Worm (Caenorhabditis elegans) whole organism, L4/young adult: ENCODE results near the gene str-121.

Source experiments
- W03F9.2 ChIP-seq: fragments of 150-350 bp; optimal IDR thresholded peaks from 2 replicates; lab custom pipeline; 2014; ENCODE audit warnings: missing biosample characterization, missing genetic modification characterization
- him-1 ChIP-seq: sonication (generic microtip); optimal IDR thresholded peaks from 2 replicates; lab custom pipeline; 2016; ENCODE audit warnings: missing genotype, missing genetic modification reagents, missing genetic modification characterization, missing compliant biosample characterization

- TF ChIP-seq W03F9.2 (no peak), him-1 (tag; lab: Kevin White, UChicago) (no peak)
Observed at ce11 chrV:203855-204432, 50.5 kb downstream of the str-121 start, which contains the start of gene lec-12.
